Fruit fly (Drosophila melanogaster): ENCODE measurements around the gene CG32152.
A peak's percentile ranks its signal among the peaks of the same experiment; 100 is the strongest.

CG32152 gene

dm6 chr3L:16157251-16158190 is 13.7 kb upstream of the CG32152 start (continued):
- TF ChIP-seq gsb (GFP tag; IDR thresholded peaks at IDR 0.05) (peak; percentile 24; the same call in 1 of the 2 replicates), Oli (tag; optimal IDR thresholded peaks at IDR 0.05) (peak; percentile 58), E2f1 (GFP tag; IDR thresholded peaks at IDR 0.05) (no peak), nmo (GFP tag; optimal IDR thresholded peaks at IDR 0.05) (peak; percentile 72), toy (GFP tag; IDR thresholded peaks at IDR 0.05) (no peak), Rfx (GFP tag; IDR thresholded peaks at IDR 0.05) (0 out of 2 replicates have a peak, but pooled peaks have one; percentile 26), ERR (GFP tag; optimal IDR thresholded peaks at IDR 0.05) (no peak), chn (GFP tag; optimal IDR thresholded peaks at IDR 0.05) (peak; percentile 47), CG9797 (GFP tag; optimal IDR thresholded peaks at IDR 0.05) (no peak), CG6813 (GFP tag; optimal IDR thresholded peaks at IDR 0.05) (peak; percentile 29), gem (tag; optimal IDR thresholded peaks at IDR 0.05) (peak; percentile 83), BtbVII (GFP tag; optimal IDR thresholded peaks at IDR 0.05) (peak; percentile 47), Pdp1 (GFP tag; optimal IDR thresholded peaks at IDR 0.05) (peak; percentile 57 to 74), CG31441 (GFP tag; IDR thresholded peaks at IDR 0.05) (peak; percentile 54), fd3F (GFP tag; optimal IDR thresholded peaks at IDR 0.05) (peak; percentile 11), CG13775 (GFP tag; optimal IDR thresholded peaks at IDR 0.05) (peak; percentile 41), Elba2 (GFP tag; optimal IDR thresholded peaks at IDR 0.05) (no peak), ind (GFP tag; optimal IDR thresholded peaks at IDR 0.05) (peak; percentile 54), sob (GFP tag; IDR thresholded peaks at IDR 0.05) (peak; percentile 41; the same call in 1 of the 2 replicates), Atf3 (GFP tag; optimal IDR thresholded peaks at IDR 0.05) (peak; percentile 9), Sry-δ (GFP tag; optimal IDR thresholded peaks at IDR 0.05) (peak; percentile 21), run (tag; optimal IDR thresholded peaks at IDR 0.05) (peak; percentile 53), tap (tag; optimal IDR thresholded peaks at IDR 0.05) (peak; percentile 5), phol (tag; optimal IDR thresholded peaks at IDR 0.05) (peak; percentile 74), Hmr (GFP tag; optimal IDR thresholded peaks at IDR 0.05) (peak; percentile 63), disco-r (GFP tag; optimal IDR thresholded peaks at IDR 0.05) (peak; percentile 43), CG33557 (GFP tag; optimal IDR thresholded peaks at IDR 0.05) (no peak), CHES-1-like (GFP tag; optimal IDR thresholded peaks at IDR 0.05) (peak; percentile 23), ato (GFP tag; IDR thresholded peaks at IDR 0.05; ENCODE audit: partially characterized antibody) (no peak), Eip74EF (GFP tag; optimal IDR thresholded peaks at IDR 0.05) (peak in 1 of 2 experiments; percentile 28), CG11723 (GFP tag; optimal IDR thresholded peaks at IDR 0.05) (peak; percentile 3), ssp (GFP tag; IDR thresholded peaks at IDR 0.05) (peak; percentile 32; the same call in 1 of the 2 replicates), fu2 (GFP tag; optimal IDR thresholded peaks at IDR 0.05) (peak; percentile 1), Jarid2 (GFP tag; optimal IDR thresholded peaks at IDR 0.05) (peak; percentile 33), CG3847 (GFP tag; IDR thresholded peaks at IDR 0.05) (no peak; the same call in 1 of the 2 replicates), vvl (GFP tag; IDR thresholded peaks at IDR 0.05) (peak; percentile 32; the same call in 1 of the 2 replicates), CG13894 (tag; optimal IDR thresholded peaks at IDR 0.05) (no peak), CG13424 (tag; optimal IDR thresholded peaks at IDR 0.05) (peak; percentile 65), TFAM (GFP tag; optimal IDR thresholded peaks at IDR 0.05) (no peak), row (GFP tag; IDR thresholded peaks at IDR 0.05) (peak; percentile 66), CG10147 (GFP tag; optimal IDR thresholded peaks at IDR 0.05) (peak; percentile 25), nerfin-1 (tag; optimal IDR thresholded peaks at IDR 0.05) (peak; percentile 7), CG1233 (GFP tag; optimal IDR thresholded peaks at IDR 0.05) (no peak), CG9817 (tag; optimal IDR thresholded peaks at IDR 0.05) (peak; percentile 38), CG12391 (tag; optimal IDR thresholded peaks at IDR 0.05) (peak; percentile 63), CG14050 (GFP tag; IDR thresholded peaks at IDR 0.05) (no peak), CG15696 (tag; optimal IDR thresholded peaks at IDR 0.05) (no peak)
